Worm (Caenorhabditis elegans): ENCODE measurements around the gene hex-3.
"Not testable (repeated sequence)": the region's sequence is repeated elsewhere in the genome, so short reads cannot be mapped to it uniquely, and the experiment has no call there.

ce11 chrIII:10805625-10806024 lies 43.4 kb upstream of the hex-3 start, which contains the start of gene klp-7:
- TF ChIP-seq ama-1 (optimal IDR thresholded peaks at IDR 0.05); ets-7 (tag; optimal IDR thresholded peaks at IDR 0.05); hnd-1 (tag; optimal IDR thresholded peaks at IDR 0.05); pes-1 (GFP tag; IDR thresholded peaks at IDR 0.05); flt-1 (GFP tag; IDR thresholded peaks at IDR 0.05); B0310.2 (tag; optimal IDR thresholded peaks at IDR 0.05); ceh-36 (tag; optimal IDR thresholded peaks at IDR 0.05); hmbx-1 (tag; optimal IDR thresholded peaks at IDR 0.05); scrt-1 (GFP tag; IDR thresholded peaks at IDR 0.05); aly-1 (tag; optimal IDR thresholded peaks at IDR 0.05); hmg-4 (GFP tag; optimal IDR thresholded peaks at IDR 0.05); tbx-11 (GFP tag; IDR thresholded peaks at IDR 0.05): not testable (repeated sequence)

All from whole organism, early embryonic.